Worm (Caenorhabditis elegans) whole organism, L3 larva: Measurements from ENCODE around the gene clec-84.

Source experiments
- egl-27 ChIP-seq: sonication (generic microtip); optimal IDR thresholded peaks from 4 replicates; lab custom pipeline; 2017; ENCODE audit warnings: missing biosample characterization, missing genetic modification reagents, missing genetic modification characterization
- lin-15B ChIP-seq: fragments of 150-350 bp; optimal IDR thresholded peaks from 2 replicates; lab custom pipeline; 2014; ENCODE audit warnings: missing biosample characterization, missing genetic modification characterization
- nfya-1 ChIP-seq: sonication (generic microtip); optimal IDR thresholded peaks from 2 replicates; lab custom pipeline; 2017; ENCODE audit warnings: missing genetic modification characterization, mild to moderate bottlenecking, missing compliant biosample characterization, antibody characterized with exemption, moderate library complexity; ENCODE audit not compliant: insufficient read depth
- nhr-11 ChIP-seq: fragments of 150-350 bp; optimal IDR thresholded peaks from 2 replicates; lab custom pipeline; 2014; ENCODE audit warnings: missing biosample characterization, missing genetic modification characterization
- snpc-4 ChIP-seq: fragments of 150-350 bp; optimal IDR thresholded peaks from 2 replicates; lab custom pipeline; 2014; ENCODE audit warnings: missing biosample characterization, missing genetic modification characterization
- unc-62 ChIP-seq: fragments of 150-350 bp; sonication (generic microtip); optimal IDR thresholded peaks from 4 replicates; lab custom pipeline; 2014; ENCODE audit warnings: missing biosample characterization, missing genetic modification reagents, missing genetic modification characterization
- ztf-11 ChIP-seq: fragments of 150-350 bp; optimal IDR thresholded peaks from 2 replicates; lab custom pipeline; 2014; ENCODE audit warnings: missing biosample characterization, missing genetic modification characterization

ce11 chrIV:2893486-2893842 lies 51.2 kb downstream of the clec-84 start:
- TF ChIP-seq unc-62 (GFP tag; lab: Kevin White, UChicago) (no peak), lin-15B (tag; lab: Kevin White, UChicago) (no peak), nhr-11 (tag; lab: Kevin White, UChicago) (no peak), egl-27 (tag; lab: Kevin White, UChicago) (no peak), ztf-11 (tag; lab: Kevin White, UChicago) (no peak), snpc-4 (tag; lab: Kevin White, UChicago) (no peak), nfya-1 (no peak)
